Fruit fly (Drosophila melanogaster): ENCODE results near the gene rdx.

rdx gene

dm6 chr3R:14016758-14017406 lies 15.0 kb downstream of the rdx start:
- peak; percentile 73; the same call in 2 of the 3 replicates for TF ChIP-seq fd96Ca (GFP tag; IDR thresholded peaks at IDR 0.05)
- no peak for TF ChIP-seq CG9948 (tag; optimal IDR thresholded peaks at IDR 0.05)
- TF ChIP-seq CG17806 (tag; optimal IDR thresholded peaks at IDR 0.05), result no peak
- peak; percentile 48; the same call in 1 of the 2 replicates for TF ChIP-seq CG12605 (GFP tag; IDR thresholded peaks at IDR 0.05)
- TF ChIP-seq CG8159 (tag; optimal IDR thresholded peaks at IDR 0.05), result peak; percentile 2
- peak; percentile 55; the same call in 1 of the 2 replicates for TF ChIP-seq Ets98B (GFP tag; IDR thresholded peaks at IDR 0.05)
- no peak for TF ChIP-seq D1 (tag; optimal IDR thresholded peaks at IDR 0.05)
- no peak for TF ChIP-seq gl (tag; optimal IDR thresholded peaks at IDR 0.05)
- peak; percentile 66 for TF ChIP-seq CG4496 (GFP tag; IDR thresholded peaks at IDR 0.05)
- peak; percentile 68; the same call in 1 of the 2 replicates for TF ChIP-seq CG32121 (GFP tag; IDR thresholded peaks at IDR 0.05)
- TF ChIP-seq Pif1A (GFP tag; optimal IDR thresholded peaks at IDR 0.05), result peak; percentile 52
- TF ChIP-seq CG15710 (tag; optimal IDR thresholded peaks at IDR 0.05), result no peak
- no peak for TF ChIP-seq Snoo (tag; optimal IDR thresholded peaks at IDR 0.05)
- TF ChIP-seq Pif1B (GFP tag; optimal IDR thresholded peaks at IDR 0.05), result no peak
- TF ChIP-seq CG13204 (GFP tag; optimal IDR thresholded peaks at IDR 0.05), result no peak
- no peak for TF ChIP-seq CG34367 (tag; optimal IDR thresholded peaks at IDR 0.05)
- TF ChIP-seq CG14655 (GFP tag; optimal IDR thresholded peaks at IDR 0.05), result peak; percentile 47
- no peak for TF ChIP-seq EcR (GFP tag; optimal IDR thresholded peaks at IDR 0.05)
- peak; percentile 2 for TF ChIP-seq CG8301 (tag; optimal IDR thresholded peaks at IDR 0.05)
- TF ChIP-seq rn (GFP tag; IDR thresholded peaks at IDR 0.05), result no peak
- no peak for TF ChIP-seq CG10348 (GFP tag; IDR thresholded peaks at IDR 0.05)

DNA sequence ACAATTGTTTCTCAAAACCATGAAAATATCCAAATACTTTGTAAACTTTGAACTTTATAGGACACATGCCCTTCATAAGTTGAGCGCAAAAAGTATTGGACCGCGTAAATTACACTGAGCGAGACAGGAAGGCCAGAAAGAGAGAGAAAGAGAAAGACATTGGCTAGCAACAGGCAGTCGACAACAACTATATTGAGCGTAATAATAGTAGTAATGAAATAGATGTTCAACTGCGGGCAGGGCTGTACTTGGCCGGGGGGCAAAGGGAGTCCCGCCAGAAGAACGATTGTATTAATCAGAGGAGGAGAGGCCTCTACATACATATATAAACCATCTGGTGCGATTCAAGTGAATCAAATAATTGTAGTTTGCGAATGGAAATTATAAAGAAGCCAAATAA lies 17.3 kb downstream of the rdx start:
- no peak for TF ChIP-seq gl (tag; optimal IDR thresholded peaks at IDR 0.05)

dm6 chr3R:14013827-14014488 lies 17.9 kb downstream of the rdx start:
- TF ChIP-seq CG10348 (GFP tag; IDR thresholded peaks at IDR 0.05) (no peak), EcR (GFP tag; optimal IDR thresholded peaks at IDR 0.05) (peak; percentile 85), rn (GFP tag; IDR thresholded peaks at IDR 0.05) (no peak), gl (tag; optimal IDR thresholded peaks at IDR 0.05) (no peak), CG8301 (tag; optimal IDR thresholded peaks at IDR 0.05) (no peak), CG34367 (tag; optimal IDR thresholded peaks at IDR 0.05) (no peak), Snoo (tag; optimal IDR thresholded peaks at IDR 0.05) (no peak), Pif1B (GFP tag; optimal IDR thresholded peaks at IDR 0.05) (no peak), CG17806 (tag; optimal IDR thresholded peaks at IDR 0.05) (no peak), CG15710 (tag; optimal IDR thresholded peaks at IDR 0.05) (no peak), CG4496 (GFP tag; IDR thresholded peaks at IDR 0.05) (no peak), CG32121 (GFP tag; IDR thresholded peaks at IDR 0.05) (no peak), Pif1A (GFP tag; optimal IDR thresholded peaks at IDR 0.05) (no peak), CG13204 (GFP tag; optimal IDR thresholded peaks at IDR 0.05) (no peak), CG9948 (tag; optimal IDR thresholded peaks at IDR 0.05) (peak; percentile 28), CG8159 (tag; optimal IDR thresholded peaks at IDR 0.05) (peak; percentile 44), CG12605 (GFP tag; IDR thresholded peaks at IDR 0.05) (no peak), fd96Ca (GFP tag; IDR thresholded peaks at IDR 0.05) (no peak), Ets98B (GFP tag; IDR thresholded peaks at IDR 0.05) (no peak), CG14655 (GFP tag; optimal IDR thresholded peaks at IDR 0.05) (no peak), D1 (tag; optimal IDR thresholded peaks at IDR 0.05) (no peak)

- TF ChIP-seq D1 (tag; optimal IDR thresholded peaks at IDR 0.05) (peak; percentile 84), CG12605 (GFP tag; IDR thresholded peaks at IDR 0.05) (peak; percentile 88), CG32121 (GFP tag; IDR thresholded peaks at IDR 0.05) (peak; percentile 82), EcR (GFP tag; optimal IDR thresholded peaks at IDR 0.05) (no peak), CG10348 (GFP tag; IDR thresholded peaks at IDR 0.05) (no peak), gl (tag; optimal IDR thresholded peaks at IDR 0.05) (peak; percentile 95), CG8159 (tag; optimal IDR thresholded peaks at IDR 0.05) (peak; percentile 96), CG4496 (GFP tag; IDR thresholded peaks at IDR 0.05) (peak; percentile 95), CG9948 (tag; optimal IDR thresholded peaks at IDR 0.05) (peak; percentile 77), CG15710 (tag; optimal IDR thresholded peaks at IDR 0.05) (peak; percentile 83), CG14655 (GFP tag; optimal IDR thresholded peaks at IDR 0.05) (peak; percentile 82), Ets98B (GFP tag; IDR thresholded peaks at IDR 0.05) (peak; percentile 88), CG13204 (GFP tag; optimal IDR thresholded peaks at IDR 0.05) (peak; percentile 55), rn (GFP tag; IDR thresholded peaks at IDR 0.05) (peak; percentile 86), Snoo (tag; optimal IDR thresholded peaks at IDR 0.05) (peak; percentile 78), CG17806 (tag; optimal IDR thresholded peaks at IDR 0.05) (peak; percentile 95), Pif1A (GFP tag; optimal IDR thresholded peaks at IDR 0.05) (peak; percentile 88), Pif1B (GFP tag; optimal IDR thresholded peaks at IDR 0.05) (peak; percentile 88), CG34367 (tag; optimal IDR thresholded peaks at IDR 0.05) (peak; percentile 85), CG8301 (tag; optimal IDR thresholded peaks at IDR 0.05) (peak; percentile 87), fd96Ca (GFP tag; IDR thresholded peaks at IDR 0.05) (peak; percentile 93)
Observed at dm6 chr3R:14012478-14013146, 19.2 kb downstream of the rdx start.

- TF ChIP-seq CG4496 (GFP tag; IDR thresholded peaks at IDR 0.05), result no peak
- TF ChIP-seq rn (GFP tag; IDR thresholded peaks at IDR 0.05), result no peak
- no peak for TF ChIP-seq CG32121 (GFP tag; IDR thresholded peaks at IDR 0.05)
- TF ChIP-seq CG14655 (GFP tag; optimal IDR thresholded peaks at IDR 0.05), result peak; percentile 14
- TF ChIP-seq CG13204 (GFP tag; optimal IDR thresholded peaks at IDR 0.05), result no peak
- TF ChIP-seq gl (tag; optimal IDR thresholded peaks at IDR 0.05), result no peak
- TF ChIP-seq CG34367 (tag; optimal IDR thresholded peaks at IDR 0.05), result peak; percentile 6
- TF ChIP-seq D1 (tag; optimal IDR thresholded peaks at IDR 0.05), result no peak
- TF ChIP-seq CG8159 (tag; optimal IDR thresholded peaks at IDR 0.05), result peak; percentile 58
- TF ChIP-seq EcR (GFP tag; optimal IDR thresholded peaks at IDR 0.05), result peak; percentile 17
- TF ChIP-seq CG17806 (tag; optimal IDR thresholded peaks at IDR 0.05), result peak; percentile 14
- TF ChIP-seq Pif1A (GFP tag; optimal IDR thresholded peaks at IDR 0.05), result no peak
- TF ChIP-seq CG12605 (GFP tag; IDR thresholded peaks at IDR 0.05), result no peak
- peak; percentile 12 for TF ChIP-seq CG9948 (tag; optimal IDR thresholded peaks at IDR 0.05)
- TF ChIP-seq CG10348 (GFP tag; IDR thresholded peaks at IDR 0.05), result no peak
- TF ChIP-seq CG15710 (tag; optimal IDR thresholded peaks at IDR 0.05), result peak; percentile 37
- TF ChIP-seq Ets98B (GFP tag; IDR thresholded peaks at IDR 0.05), result no peak
- TF ChIP-seq CG8301 (tag; optimal IDR thresholded peaks at IDR 0.05), result peak; percentile 7
- TF ChIP-seq Snoo (tag; optimal IDR thresholded peaks at IDR 0.05), result no peak
- no peak for TF ChIP-seq fd96Ca (GFP tag; IDR thresholded peaks at IDR 0.05)
- TF ChIP-seq Pif1B (GFP tag; optimal IDR thresholded peaks at IDR 0.05), result no peak
Observed at dm6 chr3R:14011629-14012028, 20.2 kb downstream of the rdx start.
